Worm (Caenorhabditis elegans) whole organism, L1 larva: ENCODE results near the gene nas-4.

Experiments used
- C04F5.9 ChIP-seq: sonication (generic microtip); optimal IDR thresholded peaks from 2 replicates; lab custom pipeline; 2016; ENCODE audit warnings: missing genetic modification characterization, missing compliant biosample characterization
- C34B4.2 ChIP-seq: sonication (generic microtip); optimal IDR thresholded peaks from 2 replicates; lab custom pipeline; 2017; ENCODE audit warnings: mild to moderate bottlenecking, missing genetic modification characterization, missing compliant biosample characterization
- F16B12.6 ChIP-seq: fragments of 150-350 bp; optimal IDR thresholded peaks from 2 replicates; lab custom pipeline; 2014; ENCODE audit warnings: missing biosample characterization, missing genetic modification characterization
- Y116A8C.19 ChIP-seq: sonication (generic microtip); optimal IDR thresholded peaks from 2 replicates; lab custom pipeline; 2016; ENCODE audit warnings: missing compliant biosample characterization, missing genetic modification characterization, borderline replicate concordance
- aly-2 ChIP-seq: fragments of 150-350 bp; optimal IDR thresholded peaks from 2 replicates; lab custom pipeline; 2014; ENCODE audit warnings: missing biosample characterization, missing genetic modification characterization
- ama-1 ChIP-seq: fragments of 150-350 bp; optimal IDR thresholded peaks from 2 replicates; lab custom pipeline; 2014
- blmp-1 ChIP-seq: fragments of 150-350 bp; optimal IDR thresholded peaks from 2 replicates; lab custom pipeline; 2014; ENCODE audit warnings: missing biosample characterization, missing genetic modification characterization
- ceh-63 ChIP-seq: fragments of 200-800 bp; sonication (Bioruptor generic); optimal IDR thresholded peaks from 2 replicates; lab custom pipeline; 2018; ENCODE audit warnings: mild to moderate bottlenecking, missing genetic modification characterization, missing compliant biosample characterization
- ceh-8 ChIP-seq: fragments of 200-800 bp; sonication (Bioruptor generic); optimal IDR thresholded peaks from 2 replicates; lab custom pipeline; 2018; ENCODE audit warnings: mild to moderate bottlenecking, missing genetic modification characterization, moderate library complexity, missing compliant biosample characterization
- ceh-82 ChIP-seq, 3 experiments: fragments of 150-350 bp in 1 of 3; sonication (generic microtip) in 2 of 3; optimal IDR thresholded peaks; 2 replicates each; lab custom pipeline; 2014 to 2017; ENCODE audit warnings: missing biosample characterization in 3 of 3, missing genetic modification characterization in 3 of 3
- ceh-88 ChIP-seq: fragments of 200-800 bp; sonication (Bioruptor generic); IDR thresholded peaks from 2 replicates; pipeline ENCODE4 v1.3.6; 2022; ENCODE audit warnings: missing genetic modification characterization, missing compliant biosample characterization
- ces-1 ChIP-seq: fragments of 150-350 bp; optimal IDR thresholded peaks from 2 replicates; lab custom pipeline; 2014; ENCODE audit warnings: missing biosample characterization, missing genetic modification reagents, missing genetic modification characterization
- efl-1 ChIP-seq, 4 experiments: fragments of 150-350 bp; optimal IDR thresholded peaks in 3 of 4; peaks in 1 of 4; 1 replicate in 1 of 4; 2 replicates in 3 of 4; lab custom pipeline; 2014; ENCODE audit warnings: missing biosample characterization in 2 of 4, missing genetic modification characterization in 2 of 4, missing genetic modification reagents in 2 of 4
- efl-3 ChIP-seq: fragments of 200-800 bp; sonication (Bioruptor generic); optimal IDR thresholded peaks from 2 replicates; lab custom pipeline; 2018; ENCODE audit warnings: mild to moderate bottlenecking, missing genetic modification characterization, missing compliant biosample characterization
- egl-13 ChIP-seq: sonication (generic microtip); optimal IDR thresholded peaks from 2 replicates; lab custom pipeline; 2016; ENCODE audit warnings: missing genotype, missing genetic modification reagents, missing genetic modification characterization, missing compliant biosample characterization
- elt-2 ChIP-seq: sonication (generic microtip); optimal IDR thresholded peaks from 2 replicates; lab custom pipeline; 2016; ENCODE audit warnings: missing genetic modification characterization, mild to moderate bottlenecking, inconsistent platforms, missing compliant biosample characterization, missing genetic modification reagents
- ets-5 ChIP-seq: fragments of 200-800 bp; sonication (Bioruptor generic); IDR thresholded peaks from 2 replicates; pipeline ENCODE4 v1.3.6; 2022; ENCODE audit warnings: missing genetic modification characterization, missing compliant biosample characterization
- fkh-10 ChIP-seq: sonication (generic microtip); optimal IDR thresholded peaks from 2 replicates; lab custom pipeline; 2017; ENCODE audit warnings: missing biosample characterization, missing genetic modification reagents, missing genetic modification characterization
- fkh-4 ChIP-seq: sonication (generic microtip); optimal IDR thresholded peaks from 2 replicates; lab custom pipeline; 2016; ENCODE audit warnings: missing compliant biosample characterization, missing genetic modification characterization, borderline replicate concordance
- fkh-8 ChIP-seq: sonication (generic microtip); optimal IDR thresholded peaks from 2 replicates; lab custom pipeline; 2016; ENCODE audit warnings: mild to moderate bottlenecking, missing genetic modification characterization, missing compliant biosample characterization
- grh-1 ChIP-seq: fragments of 200-800 bp; sonication (Bioruptor generic); IDR thresholded peaks from 2 replicates; pipeline ENCODE4 v1.3.6; 2022; ENCODE audit warnings: missing genetic modification reagents, missing genetic modification characterization, missing compliant biosample characterization
- hlh-17 ChIP-seq: fragments of 200-800 bp; sonication (Bioruptor generic); optimal IDR thresholded peaks from 2 replicates; lab custom pipeline; 2018; ENCODE audit warnings: missing genetic modification characterization, mild to moderate bottlenecking, missing compliant biosample characterization, moderate library complexity, borderline replicate concordance
- hlh-4 ChIP-seq: sonication (generic microtip); optimal IDR thresholded peaks from 2 replicates; lab custom pipeline; 2016; ENCODE audit warnings: mild to moderate bottlenecking, missing genetic modification characterization, missing compliant biosample characterization
- hpl-2 ChIP-seq: fragments of 150-350 bp; optimal IDR thresholded peaks from 2 replicates; lab custom pipeline; 2014; ENCODE audit warnings: missing biosample characterization, missing genetic modification reagents, missing genetic modification characterization
- jun-1 ChIP-seq: fragments of 150-350 bp; optimal IDR thresholded peaks from 2 replicates; lab custom pipeline; 2014; ENCODE audit warnings: missing biosample characterization, missing genetic modification reagents, missing genetic modification characterization
- lin-13 ChIP-seq: fragments of 150-350 bp; optimal IDR thresholded peaks from 2 replicates; lab custom pipeline; 2014; ENCODE audit warnings: missing biosample characterization, missing genetic modification reagents, missing genetic modification characterization
- lir-3 ChIP-seq: sonication (generic microtip); optimal IDR thresholded peaks from 2 replicates; lab custom pipeline; 2016; ENCODE audit warnings: mild to moderate bottlenecking, missing genetic modification characterization, moderate library complexity, missing compliant biosample characterization; ENCODE audit not compliant: poor library complexity
- mdl-1 ChIP-seq, 2 experiments: fragments of 150-350 bp; optimal IDR thresholded peaks; 2 replicates each; lab custom pipeline; 2014 to 2017; ENCODE audit warnings: missing biosample characterization in 2 of 2, missing genetic modification characterization in 2 of 2, inconsistent platforms in 1 of 2
- mep-1 ChIP-seq: fragments of 150-350 bp; optimal IDR thresholded peaks from 2 replicates; lab custom pipeline; 2014; ENCODE audit warnings: missing biosample characterization, missing genetic modification characterization
- nhr-11 ChIP-seq: fragments of 150-350 bp; optimal IDR thresholded peaks from 2 replicates; lab custom pipeline; 2014; ENCODE audit warnings: missing biosample characterization, missing genetic modification characterization
- nhr-47 ChIP-seq: sonication (generic microtip); optimal IDR thresholded peaks from 2 replicates; lab custom pipeline; 2016; ENCODE audit warnings: mild to moderate bottlenecking, missing genetic modification characterization, moderate library complexity, missing compliant biosample characterization
- nhr-71 ChIP-seq: sonication (generic microtip); optimal IDR thresholded peaks from 2 replicates; lab custom pipeline; 2016; ENCODE audit warnings: mild to moderate bottlenecking, missing genetic modification characterization, moderate library complexity, missing compliant biosample characterization
- nhr-77 ChIP-seq: fragments of 150-350 bp; optimal IDR thresholded peaks from 2 replicates; lab custom pipeline; 2014; ENCODE audit warnings: missing biosample characterization, missing genetic modification characterization
- pax-3 ChIP-seq: fragments of 200-800 bp; sonication (Bioruptor generic); optimal IDR thresholded peaks from 2 replicates; lab custom pipeline; 2018; ENCODE audit warnings: mild to moderate bottlenecking, missing genetic modification characterization, moderate library complexity, missing compliant biosample characterization
- rnt-1 ChIP-seq: sonication (generic microtip); optimal IDR thresholded peaks from 2 replicates; lab custom pipeline; 2016; ENCODE audit warnings: mild to moderate bottlenecking, missing genetic modification characterization, moderate library complexity, missing compliant biosample characterization
- skn-1 ChIP-seq: fragments of 150-350 bp; optimal IDR thresholded peaks from 2 replicates; lab custom pipeline; 2014; ENCODE audit warnings: missing biosample characterization, missing genetic modification characterization
- snpc-4 ChIP-seq: fragments of 150-350 bp; optimal IDR thresholded peaks from 2 replicates; lab custom pipeline; 2014; ENCODE audit warnings: missing biosample characterization, missing genetic modification characterization
- sptf-1 ChIP-seq: fragments of 150-350 bp; optimal IDR thresholded peaks from 2 replicates; lab custom pipeline; 2014; ENCODE audit warnings: missing biosample characterization, missing genetic modification characterization
- sup-37 ChIP-seq: fragments of 200-800 bp; sonication (Bioruptor generic); optimal IDR thresholded peaks from 2 replicates; lab custom pipeline; 2018; ENCODE audit warnings: mild to moderate bottlenecking, missing genetic modification characterization, missing compliant biosample characterization
- swsn-7 ChIP-seq: sonication (generic microtip); optimal IDR thresholded peaks from 2 replicates; lab custom pipeline; 2016; ENCODE audit warnings: missing genetic modification characterization, missing compliant biosample characterization
- unc-130 ChIP-seq: fragments of 150-350 bp; optimal IDR thresholded peaks from 2 replicates; lab custom pipeline; 2017; ENCODE audit warnings: missing biosample characterization, missing genetic modification characterization, inconsistent platforms
- unc-30 ChIP-seq: sonication (generic microtip); optimal IDR thresholded peaks from 2 replicates; lab custom pipeline; 2017; ENCODE audit warnings: missing biosample characterization, missing genetic modification characterization
- unc-86 ChIP-seq: sonication (generic microtip); optimal IDR thresholded peaks from 2 replicates; lab custom pipeline; 2016; ENCODE audit warnings: missing genetic modification characterization, missing compliant biosample characterization
- xbp-1 ChIP-seq: sonication (generic microtip); optimal IDR thresholded peaks from 2 replicates; lab custom pipeline; 2016; ENCODE audit warnings: missing genetic modification characterization, missing compliant biosample characterization
- zip-4 ChIP-seq: fragments of 200-800 bp; sonication (Bioruptor generic); optimal IDR thresholded peaks from 2 replicates; lab custom pipeline; 2018; ENCODE audit warnings: mild to moderate bottlenecking, missing genetic modification characterization, moderate library complexity, missing compliant biosample characterization
- ztf-11 ChIP-seq, 2 experiments: sonication (generic microtip); optimal IDR thresholded peaks; 2 replicates each; lab custom pipeline; 2016 to 2017; ENCODE audit warnings: missing genetic modification characterization in 2 of 2, missing biosample characterization in 1 of 2, missing compliant biosample characterization in 1 of 2
- ztf-4 ChIP-seq: fragments of 150-350 bp; optimal IDR thresholded peaks from 2 replicates; lab custom pipeline; 2014; ENCODE audit warnings: missing biosample characterization, missing genetic modification characterization

nas-4 gene

DNA sequence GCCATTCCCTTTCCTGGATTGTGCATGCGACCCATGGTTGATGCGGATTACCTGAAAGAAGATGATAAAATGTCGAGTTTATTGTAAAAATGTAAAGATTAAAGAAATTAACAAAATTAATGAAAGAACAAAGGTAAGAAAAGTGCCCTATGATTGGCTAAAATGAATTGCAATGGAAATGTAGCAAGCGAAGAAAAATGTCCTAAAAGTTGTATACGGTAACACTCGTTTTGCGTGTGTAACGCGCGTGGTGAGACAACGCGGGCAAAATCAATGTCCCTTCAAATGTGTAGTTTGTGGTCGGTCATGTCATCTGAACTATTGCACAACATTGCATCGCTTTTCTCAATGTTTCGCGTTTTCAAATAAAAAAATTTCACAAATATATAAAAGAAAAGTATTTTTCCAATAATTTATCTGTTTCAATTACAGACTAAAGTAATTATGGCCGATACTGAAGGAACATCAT, 40.5 kb downstream of the nas-4 start, which contains the start of the genes rps-13 and nfx-1 (continued):
- TF ChIP-seq unc-130 (peak; percentile 94), fkh-10 (GFP tag; lab: Kevin White, UChicago) (peak; percentile 10), efl-1 (optimal IDR thresholded peaks at IDR 0.05; lab: Kevin White, UChicago) (peak; percentile 83 to 90), efl-1 (GFP tag; optimal IDR thresholded peaks at IDR 0.05 in 1 of 2; lab: Kevin White, UChicago) (peak; percentile 76 to 97), lin-13 (GFP tag; lab: Kevin White, UChicago) (peak; percentile 86), ceh-8 (GFP tag; lab: Kevin White, UChicago) (no peak), egl-13 (tag; lab: Kevin White, UChicago) (peak; percentile 33), ets-5 (GFP tag; lab: Robert Waterston, UW) (no peak), zip-4 (no peak), pax-3 (tag; lab: Kevin White, UChicago) (peak; percentile 50), C34B4.2 (tag; lab: Kevin White, UChicago) (no peak), snpc-4 (tag; lab: Kevin White, UChicago) (peak; percentile 66), fkh-4 (tag; lab: Kevin White, UChicago) (no peak), ceh-63 (GFP tag; lab: Kevin White, UChicago) (no peak), skn-1 (tag; lab: Kevin White, UChicago) (peak; percentile 92), unc-30 (tag; lab: Kevin White, UChicago) (no peak), nhr-71 (tag; lab: Kevin White, UChicago) (peak; percentile 87), jun-1 (tag; lab: Kevin White, UChicago) (peak; percentile 62), hpl-2 (GFP tag; lab: Kevin White, UChicago) (peak; percentile 1), nhr-77 (tag; lab: Kevin White, UChicago) (peak; percentile 56), ama-1 (lab: Kevin White, UChicago) (peak; percentile 46), hlh-4 (tag; lab: Kevin White, UChicago) (no peak), mep-1 (peak; percentile 78), grh-1 (GFP tag; lab: Robert Waterston, UW) (no peak), lir-3 (peak; percentile 65), nhr-47 (tag; lab: Kevin White, UChicago) (peak; percentile 81), sup-37 (GFP tag; lab: Kevin White, UChicago) (no peak), aly-2 (no peak), sptf-1 (no peak), nhr-11 (tag; lab: Kevin White, UChicago) (peak; percentile 53), efl-3 (GFP tag; lab: Kevin White, UChicago) (no peak), F16B12.6 (tag; lab: Kevin White, UChicago) (peak; percentile 76)

- TF ChIP-seq unc-130 (no peak), F16B12.6 (tag; lab: Kevin White, UChicago) (no peak), blmp-1 (tag; lab: Kevin White, UChicago) (no peak), grh-1 (GFP tag; lab: Robert Waterston, UW) (no peak), skn-1 (tag; lab: Kevin White, UChicago) (no peak), aly-2 (peak; percentile 42), hlh-17 (GFP tag; lab: Kevin White, UChicago) (no peak), fkh-4 (tag; lab: Kevin White, UChicago) (no peak), unc-30 (tag; lab: Kevin White, UChicago) (no peak), jun-1 (tag; lab: Kevin White, UChicago) (no peak), ces-1 (no peak), snpc-4 (tag; lab: Kevin White, UChicago) (no peak), zip-4 (no peak), swsn-7 (no peak), egl-13 (tag; lab: Kevin White, UChicago) (no peak), nhr-77 (tag; lab: Kevin White, UChicago) (peak; percentile 0), unc-86 (tag; lab: Kevin White, UChicago) (no peak), ztf-11 (tag; optimal IDR thresholded peaks at IDR 0.05; lab: Kevin White, UChicago) (no peak), rnt-1 (tag; lab: Kevin White, UChicago) (no peak), Y116A8C.19 (no peak), efl-1 (optimal IDR thresholded peaks at IDR 0.05; lab: Kevin White, UChicago) (no peak), efl-1 (GFP tag; optimal IDR thresholded peaks at IDR 0.05 in 1 of 2; lab: Kevin White, UChicago) (peak in 1 of 2 experiments; percentile 85), nhr-71 (tag; lab: Kevin White, UChicago) (no peak), fkh-8 (tag; lab: Kevin White, UChicago) (no peak), mdl-1 (tag; optimal IDR thresholded peaks at IDR 0.05; lab: Kevin White, UChicago) (no peak), ceh-82 (tag; optimal IDR thresholded peaks at IDR 0.05; lab: Kevin White, UChicago) (no peak), ztf-4 (tag; lab: Kevin White, UChicago) (no peak), lin-13 (GFP tag; lab: Kevin White, UChicago) (no peak), ceh-88 (GFP tag; lab: Robert Waterston, UW) (no peak), C04F5.9 (no peak), nhr-11 (tag; lab: Kevin White, UChicago) (no peak), xbp-1 (no peak), elt-2 (tag; lab: Kevin White, UChicago) (no peak)
Observed at ce11 chrIII:6373850-6374474, 41.5 kb downstream of the nas-4 start.
